Fruit fly (Drosophila melanogaster) S2 (cell line): ENCODE measurements around the gene CG31016.

Experiments used
- CG8478 ChIP-seq: fragments of >200 bp; optimal IDR thresholded peaks from 2 replicates; lab custom pipeline; 2018
- CTCF ChIP-seq, 2 experiments: fragments of >200 bp; optimal IDR thresholded peaks; 2 replicates each; lab custom pipeline; 2018

Gene CG31016

dm6 chr3R:30596704-30597103, 9.3 kb upstream of the CG31016 start, which contains the start of gene CG31019:
Gene CG31019 (plus strand): TSS chr3R:30597004.
- no peak for TF ChIP-seq CTCF (optimal IDR thresholded peaks at IDR 0.05; lab: Kevin White, UChicago)
- TF ChIP-seq CG8478 (lab: Kevin White, UChicago) = no peak

- TF ChIP-seq CTCF (optimal IDR thresholded peaks at IDR 0.05; lab: Kevin White, UChicago) (no peak), CG8478 (lab: Kevin White, UChicago) (no peak)
These were observed 6.5 kb upstream of the CG31016 start for dm6 chr3R:30599404-30599980.

dm6 chr3R:30600154-30601009, 5.6 kb upstream of the CG31016 start:
- TF ChIP-seq CTCF (optimal IDR thresholded peaks at IDR 0.05; lab: Kevin White, UChicago) (no peak), CG8478 (lab: Kevin White, UChicago) (no peak)

dm6 chr3R:30601440-30602256, 4.3 kb upstream of the CG31016 start, which contains the start of the genes CG2246 and CG31021:
Gene CG2246 (minus strand): TSS chr3R:30601489.
Gene CG31021 (plus strand): TSS chr3R:30602206.
- TF ChIP-seq CG8478 (lab: Kevin White, UChicago) (no peak), CTCF (optimal IDR thresholded peaks at IDR 0.05; lab: Kevin White, UChicago) (peak; percentile 66 to 72)

dm6 chr3R:30603881-30604280, 2.1 kb upstream of the CG31016 start, which contains the start of gene PH4alphaNE3:
Gene PH4alphaNE3 (plus strand): TSS chr3R:30604181.
- TF ChIP-seq CTCF (optimal IDR thresholded peaks at IDR 0.05; lab: Kevin White, UChicago) (no peak), CG8478 (lab: Kevin White, UChicago) (no peak)

dm6 chr3R:30616098-30616857, 10.3 kb downstream of the CG31016 start:
- no peak for TF ChIP-seq CG8478 (lab: Kevin White, UChicago)
- TF ChIP-seq CTCF (optimal IDR thresholded peaks at IDR 0.05; lab: Kevin White, UChicago) = no peak

- TF ChIP-seq CTCF (optimal IDR thresholded peaks at IDR 0.05; lab: Kevin White, UChicago) = no peak
- TF ChIP-seq CG8478 (lab: Kevin White, UChicago) = no peak
These were observed 11.5 kb downstream of the CG31016 start for dm6 chr3R:30617457-30617856.

dm6 chr3R:30621806-30622205, 15.8 kb downstream of the CG31016 start, which contains the start of gene CG44954:
Gene CG44954 (minus strand): TSS chr3R:30621906.
- no peak for TF ChIP-seq CG8478 (lab: Kevin White, UChicago)
- TF ChIP-seq CTCF (optimal IDR thresholded peaks at IDR 0.05; lab: Kevin White, UChicago) = no peak

- TF ChIP-seq CG8478 (lab: Kevin White, UChicago) (no peak), CTCF (optimal IDR thresholded peaks at IDR 0.05; lab: Kevin White, UChicago) (no peak)
These were observed 22.9 kb downstream of the CG31016 start, which contains the start of gene CG2267 for dm6 chr3R:30628928-30629327. Gene CG2267 (minus strand): TSS chr3R:30629028.

dm6 chr3R:30643240-30643639, 37.3 kb downstream of the CG31016 start:
- TF ChIP-seq CG8478 (lab: Kevin White, UChicago) (no peak), CTCF (optimal IDR thresholded peaks at IDR 0.05; lab: Kevin White, UChicago) (no peak)

dm6 chr3R:30645780-30646179, 39.8 kb downstream of the CG31016 start, which contains the start of gene CG31013:
Gene CG31013 (minus strand): TSS chr3R:30645880.
- TF ChIP-seq CG8478 (lab: Kevin White, UChicago) (no peak), CTCF (optimal IDR thresholded peaks at IDR 0.05; lab: Kevin White, UChicago) (no peak)

dm6 chr3R:30648451-30648850, 42.5 kb downstream of the CG31016 start, which contains the start of gene PH4alphaPV:
Gene PH4alphaPV (minus strand): TSS chr3R:30648551.
- TF ChIP-seq CG8478 (lab: Kevin White, UChicago) (no peak), CTCF (optimal IDR thresholded peaks at IDR 0.05; lab: Kevin White, UChicago) (no peak)

dm6 chr3R:30648851-30649250, 42.9 kb downstream of the CG31016 start, which contains the start of gene CG34432:
Gene CG34432 (plus strand): TSS chr3R:30649151.
- no peak for TF ChIP-seq CG8478 (lab: Kevin White, UChicago)
- no peak for TF ChIP-seq CTCF (optimal IDR thresholded peaks at IDR 0.05; lab: Kevin White, UChicago)
